Worm (Caenorhabditis elegans) whole organism, mixed stage, embryonic: ENCODE data around the gene ant-1.3.

Experiments used
- M03D4.4 ChIP-seq: sonication (generic microtip); optimal IDR thresholded peaks from 2 replicates; lab custom pipeline; 2017; ENCODE audit warnings: mild to moderate bottlenecking, missing genetic modification characterization, missing compliant biosample characterization
- nhr-237 ChIP-seq: fragments of 150-350 bp; optimal IDR thresholded peaks from 2 replicates; lab custom pipeline; 2014; ENCODE audit warnings: missing biosample characterization, missing genetic modification characterization
- snpc-4 ChIP-seq: fragments of 150-350 bp; optimal IDR thresholded peaks from 2 replicates; lab custom pipeline; 2014; ENCODE audit warnings: missing biosample characterization, missing genetic modification characterization

DNA sequence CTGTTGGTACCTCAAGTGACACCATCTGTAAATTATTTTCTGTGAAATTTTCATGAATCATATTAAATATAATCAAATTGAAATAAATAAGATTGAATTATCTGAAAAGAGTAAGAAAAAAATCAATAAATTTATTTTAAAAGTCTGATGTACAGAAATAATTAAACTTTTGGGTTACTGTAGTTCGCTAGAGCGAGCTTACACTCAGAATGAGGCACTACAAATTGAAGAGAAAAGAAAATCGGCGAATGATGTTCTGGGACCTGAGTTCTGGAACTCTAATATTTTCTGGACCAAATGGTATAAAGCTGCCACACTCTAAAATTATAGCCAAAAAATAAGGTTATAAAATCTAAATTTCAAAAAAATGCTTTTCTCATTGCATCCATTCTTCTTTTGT, 24.8 kb upstream of the ant-1.3 start:
- TF ChIP-seq M03D4.4 (no peak), snpc-4 (no peak), nhr-237 (tag; lab: Kevin White, UChicago) (no peak)
